Fruit fly (Drosophila melanogaster) whole organism, embryonic: ENCODE data around the gene Atx-1.

Source experiments
- Antp ChIP-seq: fragments of 200-800 bp; sonication (Bioruptor generic); optimal IDR thresholded peaks from 3 replicates; lab custom pipeline; 2016; ENCODE audit warnings: missing biosample characterization, missing genetic modification characterization
- B-H1 ChIP-seq: fragments of 200-800 bp; sonication (Bioruptor generic); IDR thresholded peaks from 3 replicates; pipeline ENCODE4 v1.3.6; 2022; ENCODE audit warnings: missing biosample characterization, missing genetic modification characterization
- Bdp1 ChIP-seq: fragments of 200-800 bp; sonication (Bioruptor generic); optimal IDR thresholded peaks from 3 replicates; lab custom pipeline; 2016; ENCODE audit warnings: missing biosample characterization, missing genetic modification characterization
- Bgb ChIP-seq: fragments of 200-800 bp; sonication (Bioruptor generic); IDR thresholded peaks from 2 replicates; pipeline ENCODE4 v1.3.6; 2022; ENCODE audit warnings: missing biosample characterization, missing genetic modification characterization; ENCODE audit not compliant: partially characterized antibody
- CG11560 ChIP-seq: fragments of 200-800 bp; sonication (Bioruptor generic); IDR thresholded peaks from 3 replicates; pipeline ENCODE4 v1.3.6; 2022; ENCODE audit warnings: missing biosample characterization, missing genetic modification characterization
- CG12769 ChIP-seq: fragments of 200-800 bp; sonication (Bioruptor generic); optimal IDR thresholded peaks from 2 replicates; lab custom pipeline; 2019; ENCODE audit warnings: missing biosample characterization, mild to moderate bottlenecking, missing genetic modification characterization, moderate library complexity
- CG13123 ChIP-seq: fragments of 200-800 bp; sonication (Bioruptor generic); optimal IDR thresholded peaks from 2 replicates; lab custom pipeline; 2016; ENCODE audit warnings: missing biosample characterization, missing genetic modification characterization
- CG17385 ChIP-seq: fragments of 200-800 bp; sonication (Bioruptor generic); optimal IDR thresholded peaks from 3 replicates; lab custom pipeline; 2018; ENCODE audit warnings: missing biosample characterization, mild to moderate bottlenecking, missing genetic modification characterization
- CG18619 ChIP-seq: fragments of 200-800 bp; sonication (Bioruptor generic); optimal IDR thresholded peaks from 3 replicates; lab custom pipeline; 2017; ENCODE audit warnings: missing biosample characterization, mild to moderate bottlenecking, missing genetic modification characterization
- CG31441 ChIP-seq: fragments of 200-800 bp; sonication (Bioruptor generic); IDR thresholded peaks from 2 replicates; pipeline ENCODE4 v1.3.6; 2022; ENCODE audit warnings: missing biosample characterization, missing genetic modification characterization
- CG34422 ChIP-seq: fragments of 200-800 bp; sonication (Bioruptor generic); IDR thresholded peaks from 3 replicates; pipeline ENCODE4 v1.3.6; 2022; ENCODE audit warnings: missing biosample characterization, missing genetic modification characterization
- CG6683 ChIP-seq: fragments of 200-800 bp; sonication (Bioruptor generic); optimal IDR thresholded peaks from 2 replicates; lab custom pipeline; 2017; ENCODE audit warnings: missing biosample characterization, mild to moderate bottlenecking, missing genetic modification characterization, missing genetic modification reagents
- CG8478 ChIP-seq: fragments of >200 bp; optimal IDR thresholded peaks from 2 replicates; lab custom pipeline; 2018
- Dad ChIP-seq: fragments of 200-800 bp; sonication (Bioruptor generic); optimal IDR thresholded peaks from 3 replicates; lab custom pipeline; 2016; ENCODE audit warnings: missing biosample characterization, missing genetic modification characterization
- Dll ChIP-seq: fragments of 200-800 bp; sonication (Bioruptor generic); IDR thresholded peaks from 4 replicates; pipeline ENCODE4 v1.3.6; 2022; ENCODE audit warnings: missing biosample characterization, missing genetic modification characterization; ENCODE audit not compliant: partially characterized antibody
- Ets97D ChIP-seq: fragments of 200-800 bp; sonication (Bioruptor generic); optimal IDR thresholded peaks from 3 replicates; lab custom pipeline; 2016; ENCODE audit warnings: missing biosample characterization, missing genetic modification characterization
- Hmx ChIP-seq: fragments of 200-800 bp; sonication (Bioruptor generic); optimal IDR thresholded peaks from 2 replicates; lab custom pipeline; 2016; ENCODE audit warnings: missing biosample characterization, missing genetic modification characterization
- Lpt ChIP-seq: fragments of >200 bp; optimal IDR thresholded peaks from 2 replicates; lab custom pipeline; 2018; ENCODE audit warnings: missing biosample characterization, missing genetic modification characterization
- NC2β ChIP-seq: fragments of 200-800 bp; sonication (Bioruptor generic); optimal IDR thresholded peaks from 2 replicates; lab custom pipeline; 2016; ENCODE audit warnings: missing biosample characterization, missing genetic modification characterization
- Neu2 ChIP-seq: fragments of 200-800 bp; sonication (Bioruptor generic); optimal IDR thresholded peaks from 3 replicates; lab custom pipeline; 2016; ENCODE audit warnings: missing biosample characterization, missing genetic modification characterization, borderline replicate concordance
- Ravus ChIP-seq: fragments of 200-800 bp; sonication (Bioruptor generic); IDR thresholded peaks from 2 replicates; pipeline ENCODE4 v1.3.6; 2022; ENCODE audit warnings: missing biosample characterization, missing genetic modification characterization
- Sry-β ChIP-seq: fragments of 200-800 bp; sonication (Bioruptor generic); optimal IDR thresholded peaks from 2 replicates; lab custom pipeline; 2018; ENCODE audit warnings: missing biosample characterization, mild to moderate bottlenecking, missing genetic modification characterization, moderate library complexity
- Sry-δ ChIP-seq: fragments of 200-800 bp; sonication (Bioruptor generic); optimal IDR thresholded peaks from 2 replicates; lab custom pipeline; 2016; ENCODE audit warnings: missing biosample characterization, missing genetic modification characterization
- TFAM ChIP-seq: fragments of 200-800 bp; sonication (Bioruptor generic); optimal IDR thresholded peaks from 2 replicates; lab custom pipeline; 2017; ENCODE audit warnings: missing biosample characterization, missing genetic modification characterization, inconsistent platforms
- YL-1 ChIP-seq: fragments of 200-800 bp; sonication (Bioruptor generic); optimal IDR thresholded peaks from 3 replicates; lab custom pipeline; 2017; ENCODE audit warnings: missing biosample characterization, mild to moderate bottlenecking, missing genetic modification characterization
- ab ChIP-seq: fragments of 200-800 bp; sonication (Bioruptor generic); optimal IDR thresholded peaks from 2 replicates; lab custom pipeline; 2016; ENCODE audit warnings: missing biosample characterization, missing genetic modification characterization
- ato ChIP-seq: fragments of 200-800 bp; sonication (Bioruptor generic); IDR thresholded peaks from 2 replicates; pipeline ENCODE4 v1.3.6; 2022; ENCODE audit warnings: missing biosample characterization, missing genetic modification characterization; ENCODE audit not compliant: partially characterized antibody
- bcd ChIP-seq: fragments of 200-800 bp; sonication (Bioruptor generic); optimal IDR thresholded peaks from 2 replicates; lab custom pipeline; 2017; ENCODE audit warnings: missing biosample characterization, mild to moderate bottlenecking, missing genetic modification characterization
- caup ChIP-seq: fragments of 200-800 bp; sonication (Bioruptor generic); optimal IDR thresholded peaks from 3 replicates; lab custom pipeline; 2017; ENCODE audit warnings: missing biosample characterization, mild to moderate bottlenecking, missing genetic modification characterization, moderate library complexity; ENCODE audit not compliant: severe bottlenecking
- chn ChIP-seq: fragments of 200-800 bp; sonication (Bioruptor generic); optimal IDR thresholded peaks from 2 replicates; lab custom pipeline; 2016; ENCODE audit warnings: missing biosample characterization, missing genetic modification characterization
- ci ChIP-seq: fragments of 200-800 bp; sonication (Bioruptor generic); IDR thresholded peaks from 3 replicates; pipeline ENCODE4 v1.3.6; 2022; ENCODE audit warnings: missing biosample characterization, missing genetic modification characterization
- crc ChIP-seq: fragments of 200-800 bp; sonication (Bioruptor generic); optimal IDR thresholded peaks from 2 replicates; lab custom pipeline; 2016; ENCODE audit warnings: missing biosample characterization, missing genetic modification characterization
- ewg ChIP-seq: fragments of 200-800 bp; sonication (Bioruptor generic); optimal IDR thresholded peaks from 3 replicates; lab custom pipeline; 2017; ENCODE audit warnings: mild to moderate bottlenecking, missing biosample characterization, missing genetic modification reagents, missing genetic modification characterization
- fd64A ChIP-seq: fragments of 200-800 bp; sonication (Bioruptor generic); optimal IDR thresholded peaks from 3 replicates; lab custom pipeline; 2018; ENCODE audit warnings: missing biosample characterization, mild to moderate bottlenecking, missing genetic modification characterization
- gcm ChIP-seq: fragments of 200-800 bp; sonication (Bioruptor generic); optimal IDR thresholded peaks from 2 replicates; lab custom pipeline; 2019; ENCODE audit warnings: missing biosample characterization, mild to moderate bottlenecking, missing genetic modification characterization, moderate library complexity
- gfzf ChIP-seq: fragments of 200-800 bp; sonication (Bioruptor generic); optimal IDR thresholded peaks from 2 replicates; lab custom pipeline; 2016; ENCODE audit warnings: missing biosample characterization, mild to moderate bottlenecking, missing genetic modification characterization, moderate library complexity
- grn ChIP-seq: fragments of 200-800 bp; sonication (Bioruptor generic); optimal IDR thresholded peaks from 3 replicates; lab custom pipeline; 2017; ENCODE audit warnings: missing biosample characterization, missing genetic modification characterization
- h ChIP-seq: fragments of >200 bp; optimal IDR thresholded peaks from 2 replicates; lab custom pipeline; 2017
- hb ChIP-seq: fragments of 200-800 bp; sonication (Bioruptor generic); IDR thresholded peaks from 3 replicates; pipeline ENCODE4 v1.3.6; 2022; ENCODE audit warnings: missing biosample characterization, missing genetic modification characterization; ENCODE audit not compliant: partially characterized antibody
- inv ChIP-seq: fragments of 200-800 bp; sonication (Bioruptor generic); IDR thresholded peaks from 2 replicates; pipeline ENCODE4 v1.3.6; 2022; ENCODE audit warnings: missing biosample characterization, missing genetic modification characterization; ENCODE audit not compliant: partially characterized antibody
- lab ChIP-seq: fragments of 200-800 bp; sonication (Bioruptor generic); optimal IDR thresholded peaks from 3 replicates; lab custom pipeline; 2017; ENCODE audit warnings: missing biosample characterization, missing genetic modification characterization, mild to moderate bottlenecking, moderate library complexity, missing genetic modification reagents
- mirr ChIP-seq: fragments of 200-800 bp; sonication (Bioruptor generic); optimal IDR thresholded peaks from 3 replicates; lab custom pipeline; 2018; ENCODE audit warnings: missing biosample characterization, mild to moderate bottlenecking, missing genetic modification characterization
- nmo ChIP-seq: fragments of 200-800 bp; sonication (Bioruptor generic); optimal IDR thresholded peaks from 2 replicates; lab custom pipeline; 2018; ENCODE audit warnings: missing biosample characterization, mild to moderate bottlenecking, missing genetic modification characterization, moderate library complexity
- otp ChIP-seq: fragments of 200-800 bp; sonication (Bioruptor generic); IDR thresholded peaks from 3 replicates; pipeline ENCODE4, ENCODE4 v1.3.6; 2022; ENCODE audit warnings: missing biosample characterization, missing genetic modification characterization
- sisA ChIP-seq: fragments of 200-800 bp; sonication (Bioruptor generic); IDR thresholded peaks from 2 replicates; pipeline ENCODE4 v1.3.6; 2022; ENCODE audit warnings: missing biosample characterization, missing genetic modification characterization
- slou ChIP-seq: fragments of 200-800 bp; sonication (Bioruptor generic); optimal IDR thresholded peaks from 3 replicates; lab custom pipeline; 2016; ENCODE audit warnings: missing biosample characterization, missing genetic modification characterization
- sna ChIP-seq: fragments of 200-800 bp; sonication (Bioruptor generic); IDR thresholded peaks from 2 replicates; pipeline ENCODE4 v1.3.6; 2022; ENCODE audit warnings: missing biosample characterization, missing genetic modification characterization; ENCODE audit not compliant: partially characterized antibody
- sqz ChIP-seq: fragments of 200-800 bp; sonication (Bioruptor generic); optimal IDR thresholded peaks from 3 replicates; lab custom pipeline; 2018; ENCODE audit warnings: missing biosample characterization, mild to moderate bottlenecking, missing genetic modification characterization
- tio ChIP-seq: fragments of 200-800 bp; sonication (Bioruptor generic); optimal IDR thresholded peaks from 2 replicates; lab custom pipeline; 2017; ENCODE audit warnings: missing biosample characterization, missing genetic modification characterization, inconsistent platforms
- twi ChIP-seq: fragments of 200-800 bp; optimal IDR thresholded peaks from 2 replicates; lab custom pipeline; 2019; ENCODE audit warnings: missing biosample characterization, mild to moderate bottlenecking, missing genetic modification characterization, moderate library complexity
- zen2 ChIP-seq: fragments of 200-800 bp; sonication (Bioruptor generic); IDR thresholded peaks from 3 replicates; pipeline ENCODE4 v1.3.6; 2022; ENCODE audit warnings: missing biosample characterization, missing genetic modification characterization; ENCODE audit not compliant: partially characterized antibody

The Atx-1 gene

DNA sequence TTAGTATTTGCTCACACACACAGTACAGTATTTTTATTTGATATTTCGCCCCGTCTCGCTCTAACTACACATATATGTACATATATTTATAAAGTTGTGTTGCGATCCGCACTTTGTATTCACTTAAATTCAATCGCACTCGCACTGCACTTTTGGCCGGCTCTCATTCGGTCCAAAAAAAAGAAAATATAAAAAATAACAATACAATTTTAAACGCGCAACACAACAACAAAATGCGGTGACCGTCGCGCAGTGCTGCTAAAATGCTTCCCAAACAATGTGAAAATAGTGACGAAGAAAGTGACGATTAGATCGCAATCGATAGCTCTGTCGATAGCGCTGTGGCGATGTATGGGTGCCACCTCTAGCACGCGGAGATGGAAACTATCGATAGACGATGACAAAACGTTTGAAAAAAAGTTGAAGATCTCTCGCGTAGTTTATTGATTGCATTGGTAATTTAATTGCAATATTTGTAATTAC, 19.7 kb upstream of the Atx-1 start, which contains the start of the genes C3G and pod1 (continued):
- TF ChIP-seq Sry-δ: peak; percentile 100
- TF ChIP-seq Hmx (GFP tag; lab: Kevin White, UChicago): no peak
- TF ChIP-seq YL-1: peak; percentile 15
- TF ChIP-seq Antp (GFP tag; lab: Kevin White, UChicago): peak; percentile 50
- TF ChIP-seq slou (GFP tag; lab: Kevin White, UChicago): peak; percentile 22
- TF ChIP-seq ab (GFP tag; lab: Kevin White, UChicago): no peak
- peak; percentile 4 for TF ChIP-seq bcd
- no peak for TF ChIP-seq ci
- TF ChIP-seq ato (GFP tag; lab: Robert Waterston, UW): peak; percentile 96
- no peak for TF ChIP-seq CG34422 (GFP tag; lab: Robert Waterston, UW)
- TF ChIP-seq Bgb (GFP tag; lab: Robert Waterston, UW): peak; percentile 99
- TF ChIP-seq twi (tag; lab: Kevin White, UChicago): no peak
- TF ChIP-seq caup: peak; percentile 7
- no peak for TF ChIP-seq crc (GFP tag; lab: Kevin White, UChicago)
- TF ChIP-seq sqz (GFP tag; lab: Kevin White, UChicago): peak; percentile 32
- TF ChIP-seq CG31441 (GFP tag; lab: Robert Waterston, UW): peak; percentile 43; the same call in 1 of the 2 replicates
- peak; percentile 46 for TF ChIP-seq grn
- peak; percentile 85 for TF ChIP-seq Ets97D (GFP tag; lab: Kevin White, UChicago)
- peak; percentile 8 for TF ChIP-seq chn (GFP tag; lab: Kevin White, UChicago)
- TF ChIP-seq B-H1 (GFP tag; lab: Robert Waterston, UW): no peak
- no peak for TF ChIP-seq fd64A (GFP tag; lab: Kevin White, UChicago)
- TF ChIP-seq CG12769 (tag; lab: Kevin White, UChicago): peak; percentile 42
- no peak for TF ChIP-seq h (lab: Kevin White, UChicago)
- no peak for TF ChIP-seq CG13123 (GFP tag; lab: Kevin White, UChicago)
- TF ChIP-seq sisA: no peak
- no peak for TF ChIP-seq otp (GFP tag; lab: Robert Waterston, UW)
- no peak for TF ChIP-seq TFAM (GFP tag; lab: Kevin White, UChicago)
- peak; percentile 94 for TF ChIP-seq Dll
- TF ChIP-seq CG18619 (GFP tag; lab: Kevin White, UChicago): no peak
- TF ChIP-seq Ravus: no peak
- TF ChIP-seq Neu2 (GFP tag; lab: Kevin White, UChicago): no peak
- no peak for TF ChIP-seq CG6683
- no peak for TF ChIP-seq CG17385 (GFP tag; lab: Kevin White, UChicago)
- peak; percentile 60 for TF ChIP-seq nmo (GFP tag; lab: Kevin White, UChicago)
- peak; percentile 98 for TF ChIP-seq inv
- TF ChIP-seq Lpt (GFP tag; lab: Kevin White, UChicago): no peak
- peak; percentile 96 for TF ChIP-seq zen2 (GFP tag; lab: Robert Waterston, UW)
- TF ChIP-seq NC2β (GFP tag; lab: Kevin White, UChicago): peak; percentile 47
- peak; percentile 26 for TF ChIP-seq Sry-β
- TF ChIP-seq gcm (GFP tag; lab: Kevin White, UChicago): no peak
- peak; percentile 48 for TF ChIP-seq ewg
- TF ChIP-seq Bdp1 (GFP tag; lab: Kevin White, UChicago): peak; percentile 46
- TF ChIP-seq Dad (GFP tag; lab: Kevin White, UChicago): peak; percentile 38
- TF ChIP-seq CG11560 (tag; lab: Robert Waterston, UW): peak; percentile 54; the same call in 2 of the 3 replicates
- peak; percentile 98 for TF ChIP-seq hb (GFP tag; lab: Robert Waterston, UW)
- no peak for TF ChIP-seq tio
- TF ChIP-seq lab (GFP tag; lab: Kevin White, UChicago): peak; percentile 37
- peak; percentile 15 for TF ChIP-seq mirr (GFP tag; lab: Kevin White, UChicago)
- peak; percentile 90 for TF ChIP-seq sna (GFP tag; lab: Robert Waterston, UW)
- TF ChIP-seq CG8478 (lab: Kevin White, UChicago): no peak
- peak; percentile 88 for TF ChIP-seq gfzf (GFP tag; lab: Kevin White, UChicago)
